Worm (Caenorhabditis elegans) whole organism, midembryonic: ENCODE measurements around the gene aqp-6.

Experiments used
- T22C8.4 ChIP-seq: fragments of 200-800 bp; sonication (Bioruptor generic); IDR thresholded peaks from 2 replicates; pipeline ENCODE4 v1.3.6; 2022; ENCODE audit warnings: missing genetic modification characterization, missing compliant biosample characterization
- flt-1 ChIP-seq: fragments of 200-800 bp; sonication (Bioruptor generic); IDR thresholded peaks from 2 replicates; pipeline ENCODE4 v1.3.6; 2022; ENCODE audit warnings: missing genetic modification characterization, missing compliant biosample characterization
- klf-2 ChIP-seq: fragments of 200-800 bp; sonication (Bioruptor generic); conservative IDR thresholded peaks from 2 replicates; pipeline ENCODE4 v1.3.6; 2022; ENCODE audit warnings: missing genetic modification reagents, missing genetic modification characterization, missing compliant biosample characterization
- med-1 ChIP-seq: sonication (generic microtip); optimal IDR thresholded peaks from 2 replicates; lab custom pipeline; 2017; ENCODE audit warnings: missing genetic modification characterization, mild to moderate bottlenecking, missing compliant biosample characterization, antibody characterized with exemption, missing genetic modification reagents; ENCODE audit not compliant: insufficient read depth
- ref-1 ChIP-seq: fragments of 200-800 bp; sonication (Bioruptor generic); conservative IDR thresholded peaks from 2 replicates; pipeline ENCODE4 v1.3.6; 2022; ENCODE audit warnings: missing genetic modification reagents, missing genetic modification characterization, missing compliant biosample characterization

DNA sequence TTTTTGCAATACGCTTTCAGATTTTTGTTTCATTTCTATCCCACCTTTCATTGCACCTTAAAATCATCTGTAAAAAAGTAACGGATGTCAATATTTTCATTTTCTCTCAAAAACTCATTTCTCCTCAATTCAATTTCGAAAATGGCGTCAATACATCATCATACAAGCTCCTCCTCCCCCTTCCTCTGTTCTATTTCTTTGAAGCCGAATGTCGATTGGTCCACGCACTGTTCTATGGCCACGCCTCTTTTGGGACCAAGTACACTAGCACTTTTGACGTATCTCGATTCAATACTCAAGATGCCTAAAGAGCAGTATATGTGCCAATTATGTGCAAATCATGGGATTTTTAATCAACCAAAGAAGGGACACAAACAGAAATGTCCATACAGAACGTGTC lies 15.5 kb upstream of the aqp-6 start, which contains the start of gene mab-23:
- no peak for TF ChIP-seq ref-1
- no peak for TF ChIP-seq med-1 (GFP tag; lab: Kevin White, UChicago)
- no peak for TF ChIP-seq flt-1 (GFP tag; lab: Robert Waterston, UW)
- TF ChIP-seq T22C8.4 (GFP tag; lab: Robert Waterston, UW), result no peak
- TF ChIP-seq klf-2, result no peak
